Worm (Caenorhabditis elegans) whole organism, early embryonic: Measurements from ENCODE around the gene clec-167.

ENCODE experiments used
- B0310.2 ChIP-seq: sonication (generic microtip); optimal IDR thresholded peaks from 2 replicates; lab custom pipeline; 2016; ENCODE audit warnings: mild to moderate bottlenecking, missing genetic modification characterization, missing compliant biosample characterization
- F13C5.2 ChIP-seq: sonication (generic microtip); optimal IDR thresholded peaks from 2 replicates; lab custom pipeline; 2017; ENCODE audit warnings: mild to moderate bottlenecking, missing genetic modification characterization, inconsistent platforms, missing compliant biosample characterization
- aly-1 ChIP-seq: sonication (generic microtip); optimal IDR thresholded peaks from 2 replicates; lab custom pipeline; 2016; ENCODE audit warnings: missing genetic modification characterization, missing compliant biosample characterization
- ama-1 ChIP-seq: fragments of 150-350 bp; optimal IDR thresholded peaks from 2 replicates; lab custom pipeline; 2014
- ceh-13 ChIP-seq: fragments of 200-800 bp; sonication (Bioruptor generic); optimal IDR thresholded peaks from 2 replicates; lab custom pipeline; 2018; ENCODE audit warnings: mild to moderate bottlenecking, missing genetic modification characterization, missing compliant biosample characterization
- ceh-36 ChIP-seq: sonication (generic microtip); optimal IDR thresholded peaks from 2 replicates; lab custom pipeline; 2016; ENCODE audit warnings: missing genetic modification characterization, inconsistent platforms, missing compliant biosample characterization
- ets-7 ChIP-seq: sonication (generic microtip); optimal IDR thresholded peaks from 2 replicates; lab custom pipeline; 2016; ENCODE audit warnings: missing genotype, missing genetic modification characterization, missing compliant biosample characterization
- flt-1 ChIP-seq: fragments of 200-800 bp; sonication (Bioruptor generic); IDR thresholded peaks from 2 replicates; pipeline ENCODE4 v1.3.6; 2022; ENCODE audit warnings: missing genetic modification characterization, missing compliant biosample characterization
- hmbx-1 ChIP-seq: sonication (generic microtip); optimal IDR thresholded peaks from 2 replicates; lab custom pipeline; 2016; ENCODE audit warnings: mild to moderate bottlenecking, missing genetic modification characterization, missing compliant biosample characterization
- hmg-4 ChIP-seq: fragments of 200-800 bp; sonication (Bioruptor generic); optimal IDR thresholded peaks from 2 replicates; lab custom pipeline; 2018; ENCODE audit warnings: mild to moderate bottlenecking, missing genetic modification characterization, missing compliant biosample characterization
- hnd-1 ChIP-seq: sonication (generic microtip); optimal IDR thresholded peaks from 2 replicates; lab custom pipeline; 2016; ENCODE audit warnings: missing genetic modification characterization, missing compliant biosample characterization
- pes-1 ChIP-seq: fragments of 200-800 bp; sonication (Bioruptor generic); IDR thresholded peaks from 2 replicates; pipeline ENCODE4 v1.3.6; 2022; ENCODE audit warnings: missing genetic modification reagents, missing genetic modification characterization, missing compliant biosample characterization
- scrt-1 ChIP-seq: fragments of 200-800 bp; sonication (Bioruptor generic); IDR thresholded peaks from 2 replicates; pipeline ENCODE4 v1.3.6; 2022; ENCODE audit warnings: missing genetic modification characterization, missing compliant biosample characterization
- sea-1 ChIP-seq: fragments of 200-800 bp; sonication (Bioruptor generic); conservative IDR thresholded peaks from 2 replicates; pipeline ENCODE4 v1.3.6; 2022; ENCODE audit warnings: missing genetic modification characterization, missing compliant biosample characterization
- tbx-11 ChIP-seq: fragments of 200-800 bp; sonication (Bioruptor generic); IDR thresholded peaks from 2 replicates; pipeline ENCODE4 v1.3.6; 2022; ENCODE audit warnings: missing genetic modification characterization, missing compliant biosample characterization
- tbx-37 ChIP-seq: fragments of 200-800 bp; sonication (Bioruptor generic); conservative IDR thresholded peaks from 2 replicates; pipeline ENCODE4 v1.3.6; 2022; ENCODE audit warnings: missing genetic modification reagents, missing genetic modification characterization, missing compliant biosample characterization
- tra-4 ChIP-seq: sonication (generic microtip); optimal IDR thresholded peaks from 2 replicates; lab custom pipeline; 2017; ENCODE audit warnings: missing genetic modification characterization, missing compliant biosample characterization

clec-167 gene

DNA sequence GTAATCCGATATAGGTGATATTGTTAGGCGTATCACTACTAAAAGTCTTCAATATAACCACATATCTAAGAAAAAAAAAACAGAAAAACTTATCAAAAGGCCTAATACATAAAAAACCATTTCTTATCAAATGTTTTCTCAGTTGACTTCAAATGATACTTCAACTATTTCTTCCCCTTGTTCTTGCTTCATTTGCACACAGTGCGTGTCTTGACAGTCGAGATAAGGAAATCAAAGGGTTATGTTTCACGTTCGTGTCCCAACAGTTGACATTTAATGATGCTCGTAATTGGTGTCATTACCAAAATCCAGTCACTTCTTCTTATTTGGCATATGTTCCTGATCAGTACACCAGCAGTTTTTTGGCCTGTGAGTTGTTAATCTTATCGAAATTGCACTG is 11.2 kb upstream of the clec-167 start, which contains the start of gene clec-170:
Gene clec-170, plus strand, starts transcription at position 143 of the 400 bp plus-strand sequence.
- no peak for TF ChIP-seq scrt-1 (GFP tag; lab: Robert Waterston, UW)

DNA sequence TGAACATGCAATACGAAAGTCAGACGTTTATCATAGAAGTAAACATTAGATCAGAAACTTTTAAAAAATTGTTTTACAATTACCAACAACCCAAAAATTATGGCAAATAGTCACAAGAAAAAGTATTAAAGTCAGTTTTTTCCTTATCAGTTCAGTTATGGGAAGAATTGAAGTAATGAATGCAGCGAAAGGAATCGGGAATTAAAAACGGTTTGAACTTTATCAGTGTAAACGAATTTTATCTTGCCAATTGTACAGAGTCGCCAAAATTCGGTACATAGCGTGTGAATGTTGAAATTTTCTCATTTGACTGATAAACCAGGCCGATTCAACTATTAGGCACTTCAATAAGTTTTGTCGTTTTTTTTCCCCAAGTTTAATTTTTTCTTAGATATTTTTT is 10.6 kb upstream of the clec-167 start:
- TF ChIP-seq ets-7 (no peak), scrt-1 (GFP tag; lab: Robert Waterston, UW) (no peak), hmbx-1 (tag; lab: Kevin White, UChicago) (no peak), ceh-36 (tag; lab: Kevin White, UChicago) (no peak), tbx-37 (GFP tag; lab: Robert Waterston, UW) (no peak), B0310.2 (tag; lab: Kevin White, UChicago) (no peak), ceh-13 (GFP tag; lab: Kevin White, UChicago) (no peak), tra-4 (tag; lab: Kevin White, UChicago) (no peak), pes-1 (no peak), tbx-11 (GFP tag; lab: Robert Waterston, UW) (no peak), F13C5.2 (tag; lab: Kevin White, UChicago) (no peak), flt-1 (no peak), sea-1 (GFP tag; lab: Robert Waterston, UW) (no peak), aly-1 (tag; lab: Kevin White, UChicago) (no peak), hnd-1 (no peak)

DNA sequence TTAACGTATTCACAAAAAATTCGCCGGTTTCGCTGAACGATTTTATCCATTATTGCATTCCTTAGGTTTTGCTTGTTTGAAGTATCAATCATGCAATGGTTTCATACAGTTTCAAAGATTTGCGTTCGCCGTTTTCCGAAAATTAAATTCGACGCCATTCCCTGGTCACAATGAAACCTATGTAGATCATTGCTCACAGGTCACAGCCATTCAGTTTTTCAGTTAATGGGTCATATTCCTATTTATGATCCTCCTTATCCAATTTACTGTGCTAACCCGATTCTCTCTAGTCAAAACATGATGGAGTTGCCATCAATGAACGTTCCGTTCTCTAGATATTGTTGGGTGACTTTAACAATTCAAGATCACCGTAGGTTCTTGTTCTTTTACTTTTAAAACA is 9.4 kb upstream of the clec-167 start, which contains the start of gene F38A1.13:
Gene F38A1.13, plus strand, starts transcription at position 301 of the 400 bp plus-strand sequence.
- TF ChIP-seq ceh-13 (GFP tag; lab: Kevin White, UChicago), result no peak
- TF ChIP-seq aly-1 (tag; lab: Kevin White, UChicago), result no peak
- no peak for TF ChIP-seq pes-1
- TF ChIP-seq tbx-11 (GFP tag; lab: Robert Waterston, UW), result no peak
- TF ChIP-seq ceh-36 (tag; lab: Kevin White, UChicago), result no peak
- no peak for TF ChIP-seq sea-1 (GFP tag; lab: Robert Waterston, UW)
- TF ChIP-seq ets-7, result no peak
- no peak for TF ChIP-seq tbx-37 (GFP tag; lab: Robert Waterston, UW)
- TF ChIP-seq flt-1, result no peak
- no peak for TF ChIP-seq hnd-1
- TF ChIP-seq scrt-1 (GFP tag; lab: Robert Waterston, UW), result no peak

ce11 chrIV:1261930-1262329 is 6.4 kb upstream of the clec-167 start:
- TF ChIP-seq hmg-4 (GFP tag; lab: Kevin White, UChicago) (no peak), B0310.2 (tag; lab: Kevin White, UChicago) (no peak), flt-1 (no peak)

- TF ChIP-seq tbx-37 (GFP tag; lab: Robert Waterston, UW) (no peak), hmbx-1 (tag; lab: Kevin White, UChicago) (no peak), ets-7 (no peak), B0310.2 (tag; lab: Kevin White, UChicago) (no peak), tra-4 (tag; lab: Kevin White, UChicago) (no peak), scrt-1 (GFP tag; lab: Robert Waterston, UW) (no peak), sea-1 (GFP tag; lab: Robert Waterston, UW) (no peak), flt-1 (no peak), F13C5.2 (tag; lab: Kevin White, UChicago) (no peak), ama-1 (lab: Kevin White, UChicago) (no peak), pes-1 (no peak), hnd-1 (no peak), aly-1 (tag; lab: Kevin White, UChicago) (no peak), ceh-13 (GFP tag; lab: Kevin White, UChicago) (no peak), ceh-36 (tag; lab: Kevin White, UChicago) (no peak)
Observed at ce11 chrIV:1261024-1261423, 5.5 kb upstream of the clec-167 start, which contains the start of gene clec-169. Gene clec-169, plus strand, starts transcription at chrIV:1261324.

DNA sequence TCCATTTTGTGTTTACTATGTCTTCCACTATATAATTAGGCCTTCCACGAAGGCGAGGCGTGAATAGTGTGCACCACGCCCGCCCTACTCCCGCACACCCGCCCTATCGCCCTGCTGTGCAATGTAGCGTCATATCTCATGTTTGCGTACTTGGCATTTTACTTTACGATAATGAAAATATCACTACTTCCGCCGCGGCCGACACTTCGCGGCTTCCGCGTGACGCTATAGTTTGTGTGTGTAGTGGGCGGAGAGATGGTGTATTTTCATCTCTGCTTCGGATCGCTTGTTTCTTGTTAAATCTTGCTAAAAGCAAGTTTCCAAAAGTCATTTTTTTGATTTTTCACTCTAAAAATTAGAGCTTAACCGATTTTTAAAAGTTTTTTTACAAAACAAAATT is 4.9 kb upstream of the clec-167 start:
- no peak for TF ChIP-seq hnd-1
- no peak for TF ChIP-seq ceh-13 (GFP tag; lab: Kevin White, UChicago)
- TF ChIP-seq tra-4 (tag; lab: Kevin White, UChicago), result no peak
- no peak for TF ChIP-seq ama-1 (lab: Kevin White, UChicago)
- no peak for TF ChIP-seq hmbx-1 (tag; lab: Kevin White, UChicago)
- TF ChIP-seq scrt-1 (GFP tag; lab: Robert Waterston, UW), result no peak

- TF ChIP-seq F13C5.2 (tag; lab: Kevin White, UChicago), result no peak
- no peak for TF ChIP-seq tbx-11 (GFP tag; lab: Robert Waterston, UW)
- no peak for TF ChIP-seq aly-1 (tag; lab: Kevin White, UChicago)
- no peak for TF ChIP-seq sea-1 (GFP tag; lab: Robert Waterston, UW)
- no peak for TF ChIP-seq hnd-1
- no peak for TF ChIP-seq tra-4 (tag; lab: Kevin White, UChicago)
- TF ChIP-seq pes-1, result no peak
- TF ChIP-seq ceh-13 (GFP tag; lab: Kevin White, UChicago), result no peak
- no peak for TF ChIP-seq ceh-36 (tag; lab: Kevin White, UChicago)
- TF ChIP-seq ama-1 (lab: Kevin White, UChicago), result no peak
- TF ChIP-seq scrt-1 (GFP tag; lab: Robert Waterston, UW), result no peak
- TF ChIP-seq hmg-4 (GFP tag; lab: Kevin White, UChicago), result no peak
- TF ChIP-seq B0310.2 (tag; lab: Kevin White, UChicago), result no peak
- TF ChIP-seq hmbx-1 (tag; lab: Kevin White, UChicago), result no peak
- no peak for TF ChIP-seq tbx-37 (GFP tag; lab: Robert Waterston, UW)
- no peak for TF ChIP-seq flt-1
Observed at ce11 chrIV:1256723-1257122, 1.2 kb upstream of the clec-167 start, which contains the start of gene clec-168. Gene clec-168, plus strand, starts transcription at chrIV:1256969.
